Worm (Caenorhabditis elegans) whole organism, mixed stage, embryonic: ENCODE measurements around the gene sri-32.
"Not testable (repeated sequence)": the region's sequence is repeated elsewhere in the genome, so short reads cannot be mapped to it uniquely, and the experiment has no call there.

Experiments
- M03D4.4 ChIP-seq: sonication (generic microtip); optimal IDR thresholded peaks from 2 replicates; lab custom pipeline; 2017; ENCODE audit warnings: mild to moderate bottlenecking, missing genetic modification characterization, missing compliant biosample characterization
- bed-3 ChIP-seq: fragments of 200-800 bp; sonication (Bioruptor generic); optimal IDR thresholded peaks from 3 replicates; lab custom pipeline; 2018; ENCODE audit warnings: mild to moderate bottlenecking, missing genetic modification characterization, moderate library complexity, missing compliant biosample characterization
- blmp-1 ChIP-seq: fragments of 150-350 bp; optimal IDR thresholded peaks from 2 replicates; lab custom pipeline; 2014; ENCODE audit warnings: missing biosample characterization, missing genetic modification characterization
- ceh-39 ChIP-seq: fragments of 150-350 bp; optimal IDR thresholded peaks from 2 replicates; lab custom pipeline; 2014; ENCODE audit warnings: missing biosample characterization, missing genetic modification characterization
- ceh-43 ChIP-seq: fragments of 200-800 bp; sonication (Bioruptor generic); optimal IDR thresholded peaks from 2 replicates; lab custom pipeline; 2018; ENCODE audit warnings: mild to moderate bottlenecking, missing genetic modification characterization, moderate library complexity, missing compliant biosample characterization
- ceh-83 ChIP-seq: fragments of 200-800 bp; sonication (Bioruptor generic); optimal IDR thresholded peaks from 2 replicates; lab custom pipeline; 2018; ENCODE audit warnings: mild to moderate bottlenecking, missing genetic modification characterization, missing compliant biosample characterization
- ces-1 ChIP-seq: fragments of 150-350 bp; optimal IDR thresholded peaks from 2 replicates; lab custom pipeline; 2014; ENCODE audit warnings: missing biosample characterization, missing genetic modification reagents, missing genetic modification characterization
- cnd-1 ChIP-seq: fragments of 200-800 bp; sonication (Bioruptor generic); optimal IDR thresholded peaks from 2 replicates; lab custom pipeline; 2018; ENCODE audit warnings: mild to moderate bottlenecking, missing genetic modification characterization, missing compliant biosample characterization
- drap-1 ChIP-seq: fragments of 200-800 bp; sonication (Bioruptor generic); optimal IDR thresholded peaks from 3 replicates; lab custom pipeline; 2018; ENCODE audit warnings: mild to moderate bottlenecking, missing genetic modification characterization, missing compliant biosample characterization
- elt-1 ChIP-seq: sonication (generic microtip); optimal IDR thresholded peaks from 2 replicates; lab custom pipeline; 2017; ENCODE audit warnings: missing genetic modification characterization, mild to moderate bottlenecking, missing compliant biosample characterization, antibody characterized with exemption, moderate library complexity, borderline replicate concordance; ENCODE audit not compliant: insufficient read depth
- elt-3 ChIP-seq: fragments of 150-350 bp; optimal IDR thresholded peaks from 2 replicates; lab custom pipeline; 2014; ENCODE audit warnings: missing biosample characterization, missing genetic modification characterization
- flh-1 ChIP-seq: fragments of 200-800 bp; sonication (Bioruptor generic); optimal IDR thresholded peaks from 2 replicates; lab custom pipeline; 2018; ENCODE audit warnings: mild to moderate bottlenecking, missing genetic modification characterization, moderate library complexity, missing compliant biosample characterization
- ham-2 ChIP-seq: fragments of 200-800 bp; sonication (Bioruptor generic); optimal IDR thresholded peaks from 2 replicates; lab custom pipeline; 2018; ENCODE audit warnings: mild to moderate bottlenecking, missing genetic modification characterization, missing compliant biosample characterization
- hlh-1 ChIP-seq: fragments of 150-350 bp; optimal IDR thresholded peaks from 2 replicates; lab custom pipeline; 2014; ENCODE audit warnings: missing biosample characterization, missing genetic modification reagents, missing genetic modification characterization
- lin-32 ChIP-seq: fragments of 200-800 bp; sonication (Bioruptor generic); optimal IDR thresholded peaks from 2 replicates; lab custom pipeline; 2018; ENCODE audit warnings: mild to moderate bottlenecking, missing genetic modification characterization, missing compliant biosample characterization
- lsy-2 ChIP-seq: fragments of 150-350 bp; optimal IDR thresholded peaks from 2 replicates; lab custom pipeline; 2014; ENCODE audit warnings: missing biosample characterization, missing genetic modification characterization
- mab-5 ChIP-seq: fragments of 150-350 bp; optimal IDR thresholded peaks from 2 replicates; lab custom pipeline; 2014; ENCODE audit warnings: missing biosample characterization, missing genetic modification characterization
- mep-1 ChIP-seq: fragments of 150-350 bp; optimal IDR thresholded peaks from 2 replicates; lab custom pipeline; 2017; ENCODE audit warnings: missing biosample characterization, missing genetic modification reagents, missing genetic modification characterization, inconsistent platforms
- mls-2 ChIP-seq: sonication (generic microtip); optimal IDR thresholded peaks from 2 replicates; lab custom pipeline; 2016; ENCODE audit warnings: mild to moderate bottlenecking, missing genetic modification characterization, moderate library complexity, missing compliant biosample characterization
- nhr-2 ChIP-seq: fragments of 150-350 bp; optimal IDR thresholded peaks from 2 replicates; lab custom pipeline; 2014; ENCODE audit warnings: missing biosample characterization, missing genetic modification characterization
- nhr-237 ChIP-seq: fragments of 150-350 bp; optimal IDR thresholded peaks from 2 replicates; lab custom pipeline; 2014; ENCODE audit warnings: missing biosample characterization, missing genetic modification characterization
- nhr-28 ChIP-seq: fragments of 150-350 bp; optimal IDR thresholded peaks from 2 replicates; lab custom pipeline; 2014; ENCODE audit warnings: missing biosample characterization, missing genetic modification characterization
- nhr-76 ChIP-seq: sonication (generic microtip); optimal IDR thresholded peaks from 2 replicates; lab custom pipeline; 2017; ENCODE audit warnings: missing biosample characterization, missing genetic modification characterization
- pha-4 ChIP-seq: fragments of 150-350 bp; optimal IDR thresholded peaks from 2 replicates; lab custom pipeline; 2018; ENCODE audit warnings: missing biosample characterization, missing genetic modification reagents, missing genetic modification characterization
- sem-2 ChIP-seq: fragments of 200-800 bp; sonication (Bioruptor generic); optimal IDR thresholded peaks from 2 replicates; lab custom pipeline; 2018; ENCODE audit warnings: mild to moderate bottlenecking, missing genetic modification characterization, missing compliant biosample characterization
- snpc-4 ChIP-seq: fragments of 150-350 bp; optimal IDR thresholded peaks from 2 replicates; lab custom pipeline; 2014; ENCODE audit warnings: missing biosample characterization, missing genetic modification characterization
- sptf-1 ChIP-seq: sonication (generic microtip); optimal IDR thresholded peaks from 2 replicates; lab custom pipeline; 2017; ENCODE audit warnings: mild to moderate bottlenecking, missing genetic modification characterization, moderate library complexity, missing compliant biosample characterization
- tbx-8 ChIP-seq: fragments of 200-800 bp; sonication (Bioruptor generic); optimal IDR thresholded peaks from 2 replicates; lab custom pipeline; 2018; ENCODE audit warnings: mild to moderate bottlenecking, missing genetic modification characterization, moderate library complexity, missing compliant biosample characterization
- unc-120 ChIP-seq: sonication (generic microtip); optimal IDR thresholded peaks from 2 replicates; lab custom pipeline; 2017; ENCODE audit warnings: missing genetic modification characterization, missing compliant biosample characterization; ENCODE audit not compliant: poor library complexity, severe bottlenecking
- unc-62 ChIP-seq: fragments of 150-350 bp; optimal IDR thresholded peaks from 2 replicates; lab custom pipeline; 2014; ENCODE audit warnings: missing biosample characterization, missing genetic modification reagents, missing genetic modification characterization
- zip-8 ChIP-seq: fragments of 150-350 bp; optimal IDR thresholded peaks from 2 replicates; lab custom pipeline; 2014; ENCODE audit warnings: missing biosample characterization, missing genetic modification characterization

sri-32 gene

DNA sequence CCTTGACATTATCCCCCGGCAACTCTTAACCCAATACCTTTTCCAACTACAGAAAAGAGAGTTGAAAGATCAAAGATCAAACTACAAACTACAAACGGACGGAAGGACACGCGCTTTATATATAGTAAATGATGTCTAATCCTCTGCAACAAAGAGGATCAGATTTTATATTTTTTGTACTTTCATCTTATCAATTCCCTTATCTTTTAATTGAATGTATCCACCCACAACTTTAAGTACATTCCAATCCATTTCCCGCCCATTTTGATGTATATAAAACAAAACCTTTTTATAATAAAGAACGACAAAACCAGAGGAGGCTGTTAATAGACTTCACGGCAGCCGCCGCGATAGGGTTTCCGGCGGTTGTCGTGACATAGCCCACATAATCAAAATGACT, 23.4 kb upstream of the sri-32 start, which contains the start of gene sri-40:
TSS of gene sri-40 (plus strand) at position 301 of the 400 bp plus-strand sequence.
- TF ChIP-seq tbx-8 (GFP tag; lab: Kevin White, UChicago); nhr-2 (tag; lab: Kevin White, UChicago); lsy-2 (tag; lab: Kevin White, UChicago): not testable (repeated sequence)

- TF ChIP-seq unc-120 (tag; lab: Kevin White, UChicago), result no peak
- TF ChIP-seq tbx-8 (GFP tag; lab: Kevin White, UChicago), result no peak
- TF ChIP-seq ceh-83 (GFP tag; lab: Kevin White, UChicago), result no peak
These were observed 17.9 kb upstream of the sri-32 start, which contains the start of gene Y27F2A.10 for ce11 chrII:3172176-3172575. Gene Y27F2A.10, minus strand, starts transcription at chrII:3172276.

- TF ChIP-seq nhr-76 (no peak), mls-2 (tag; lab: Kevin White, UChicago) (no peak), ceh-43 (GFP tag; lab: Kevin White, UChicago) (no peak)
These were observed 15.8 kb upstream of the sri-32 start, which contains the start of gene fbxc-55 for ce11 chrII:3170089-3170488. Gene fbxc-55, minus strand, starts transcription at chrII:3170189.

DNA sequence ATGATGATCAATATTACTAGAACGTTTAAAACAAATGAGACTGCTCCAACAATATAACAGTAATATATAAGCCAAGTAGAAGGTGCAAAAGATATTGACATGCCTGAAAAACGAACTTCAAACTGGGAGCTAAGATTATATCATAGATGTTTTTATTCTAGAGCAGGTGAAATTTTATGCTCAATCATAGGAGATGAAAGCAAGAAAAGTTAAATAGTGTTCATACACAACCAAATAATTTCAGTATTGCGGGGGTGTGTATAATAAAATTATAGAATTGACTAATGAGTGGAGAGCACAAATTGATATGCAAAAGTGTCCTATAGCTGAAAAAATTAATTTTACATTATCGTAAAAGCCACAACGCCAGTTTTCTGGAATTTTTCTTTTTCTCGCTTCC, 4.7 kb upstream of the sri-32 start, which contains the start of gene sri-34:
TSS of gene sri-34 (minus strand) at position 101 of the 400 bp plus-strand sequence.
- TF ChIP-seq elt-3 (tag; lab: Kevin White, UChicago), result no peak
- no peak for TF ChIP-seq nhr-76

DNA sequence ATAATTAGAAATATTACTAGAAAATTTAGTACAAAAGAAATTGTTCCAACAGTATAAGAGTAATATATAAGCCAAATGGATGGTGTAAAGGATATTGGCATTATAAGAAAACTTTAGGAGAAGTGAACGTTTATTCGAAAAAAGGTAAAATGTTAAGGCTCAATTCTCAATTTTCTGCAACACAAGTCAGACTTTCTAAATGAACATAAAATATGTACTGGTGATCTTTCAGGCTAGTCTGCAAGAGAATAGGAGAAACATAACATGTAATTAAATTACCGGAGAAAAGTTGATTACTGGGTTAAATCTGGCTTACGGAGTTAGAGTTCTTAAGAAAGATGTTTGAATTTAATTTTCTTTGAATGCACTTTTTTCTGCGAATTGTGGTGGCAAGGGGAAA, 2.5 kb upstream of the sri-32 start, which contains the start of gene sri-33:
TSS of gene sri-33 (minus strand) at position 101 of the 400 bp plus-strand sequence.
- TF ChIP-seq lin-32 (GFP tag; lab: Kevin White, UChicago) (no peak), drap-1 (GFP tag; lab: Kevin White, UChicago) (no peak)

DNA sequence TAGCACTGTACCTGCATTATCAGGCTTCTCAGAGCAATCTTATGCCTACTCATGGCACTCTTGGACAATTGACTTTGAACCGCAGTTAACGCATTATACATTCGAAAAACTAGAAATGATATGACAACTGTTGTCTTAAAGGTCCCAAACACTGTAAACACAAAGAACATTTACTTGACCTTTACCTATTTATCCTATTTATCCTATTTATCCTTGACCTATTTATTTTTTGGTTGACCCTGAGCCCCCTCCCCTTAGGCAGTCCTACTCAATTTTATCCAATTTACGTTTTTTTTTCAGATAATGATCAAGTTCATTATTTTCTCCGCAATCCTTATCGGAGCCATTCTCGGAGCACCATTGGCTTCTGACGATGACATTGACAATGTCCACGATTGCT, 2.7 kb downstream of the sri-32 start, which contains the start of the genes T10D4.14 and T10D4.19:
TSS of gene T10D4.14 (minus strand) at position 101 of the 400 bp plus-strand sequence.
TSS of gene T10D4.19 (plus strand) at position 304 of the 400 bp plus-strand sequence.
- TF ChIP-seq lsy-2 (tag; lab: Kevin White, UChicago) (no peak), cnd-1 (tag; lab: Kevin White, UChicago) (no peak), pha-4 (no peak), zip-8 (tag; lab: Kevin White, UChicago) (no peak), tbx-8 (GFP tag; lab: Kevin White, UChicago) (no peak), bed-3 (no peak), elt-3 (tag; lab: Kevin White, UChicago) (no peak), blmp-1 (tag; lab: Kevin White, UChicago) (no peak), ceh-39 (tag; lab: Kevin White, UChicago) (no peak), nhr-76 (no peak), ceh-83 (GFP tag; lab: Kevin White, UChicago) (no peak), unc-120 (tag; lab: Kevin White, UChicago) (no peak), sem-2 (GFP tag; lab: Kevin White, UChicago) (no peak), nhr-237 (tag; lab: Kevin White, UChicago) (no peak), ces-1 (GFP tag; lab: Kevin White, UChicago) (no peak), hlh-1 (tag; lab: Kevin White, UChicago) (no peak), ceh-43 (GFP tag; lab: Kevin White, UChicago) (no peak), lin-32 (GFP tag; lab: Kevin White, UChicago) (no peak), ham-2 (GFP tag; lab: Kevin White, UChicago) (no peak), mep-1 (no peak)

- TF ChIP-seq elt-1 (no peak), flh-1 (no peak), ceh-83 (GFP tag; lab: Kevin White, UChicago) (no peak), ham-2 (GFP tag; lab: Kevin White, UChicago) (no peak), nhr-28 (no peak), drap-1 (GFP tag; lab: Kevin White, UChicago) (no peak), sptf-1 (tag; lab: Kevin White, UChicago) (no peak), unc-62 (GFP tag; lab: Kevin White, UChicago) (no peak), M03D4.4 (tag; lab: Kevin White, UChicago) (no peak), mls-2 (tag; lab: Kevin White, UChicago) (no peak), blmp-1 (tag; lab: Kevin White, UChicago) (no peak), nhr-2 (tag; lab: Kevin White, UChicago) (no peak), mab-5 (tag; lab: Kevin White, UChicago) (no peak), ceh-43 (GFP tag; lab: Kevin White, UChicago) (no peak), snpc-4 (tag; lab: Kevin White, UChicago) (no peak), cnd-1 (tag; lab: Kevin White, UChicago) (no peak), ceh-39 (tag; lab: Kevin White, UChicago) (no peak), bed-3 (no peak)
These were observed 4.6 kb downstream of the sri-32 start, which contains the start of the genes T10D4.11 and T10D4.1 for ce11 chrII:3149521-3150190. Gene T10D4.11, minus strand, starts transcription at chrII:3149621. Gene T10D4.1, plus strand, starts transcription at chrII:3150140.
